Worm (Caenorhabditis elegans): ENCODE data around the gene ZK666.12.

- TF ChIP-seq scrt-1 (GFP tag; IDR thresholded peaks at IDR 0.05) (no peak), ama-1 (optimal IDR thresholded peaks at IDR 0.05) (no peak), tra-4 (tag; optimal IDR thresholded peaks at IDR 0.05) (no peak), tbx-37 (GFP tag; conservative IDR thresholded peaks at IDR 0.05) (no peak), ets-7 (tag; optimal IDR thresholded peaks at IDR 0.05) (no peak)
These were observed 41.6 kb downstream of the ZK666.12 start, which contains the start of gene R166.2 for ce11 chrII:10537571-10537970.
